Worm (Caenorhabditis elegans): ENCODE data around the gene lea-1.

Gene lea-1

ce11 chrV:9970119-9970518 lies 41.6 kb upstream of the lea-1 start (continued):
- TF ChIP-seq bed-3 (GFP tag; optimal IDR thresholded peaks at IDR 0.05) (peak; percentile 90), sptf-1 (tag; optimal IDR thresholded peaks at IDR 0.05) (peak; percentile 97)

- TF ChIP-seq elt-1 (tag; optimal IDR thresholded peaks at IDR 0.05; ENCODE audit: borderline replicate concordance, insufficient read depth) (no peak), ces-1 (GFP tag; optimal IDR thresholded peaks at IDR 0.05) (peak; percentile 40)
These were observed 37.5 kb upstream of the lea-1 start for ce11 chrV:9974264-9974663.

ce11 chrV:9976138-9976537 lies 35.6 kb upstream of the lea-1 start, which contains the start of gene unc-41:
TSS of gene unc-41 (minus strand) at chrV:9976238.
- TF ChIP-seq lin-13 (tag; optimal IDR thresholded peaks at IDR 0.05): no peak
- no peak for TF ChIP-seq hlh-1 (tag; optimal IDR thresholded peaks at IDR 0.05)
- TF ChIP-seq ces-1 (GFP tag; optimal IDR thresholded peaks at IDR 0.05): no peak
- no peak for TF ChIP-seq ceh-39 (tag; optimal IDR thresholded peaks at IDR 0.05)
- no peak for TF ChIP-seq sem-2 (GFP tag; optimal IDR thresholded peaks at IDR 0.05)
- no peak for TF ChIP-seq unc-120 (tag; optimal IDR thresholded peaks at IDR 0.05; ENCODE audit: poor library complexity, severe bottlenecking)
- no peak for TF ChIP-seq ceh-83 (GFP tag; optimal IDR thresholded peaks at IDR 0.05)
- TF ChIP-seq unc-62 (GFP tag; optimal IDR thresholded peaks at IDR 0.05): no peak
- no peak for TF ChIP-seq snpc-4 (tag; optimal IDR thresholded peaks at IDR 0.05)
- TF ChIP-seq nhr-2 (tag; optimal IDR thresholded peaks at IDR 0.05): no peak
- TF ChIP-seq ham-2 (GFP tag; optimal IDR thresholded peaks at IDR 0.05): no peak
- TF ChIP-seq blmp-1 (tag; optimal IDR thresholded peaks at IDR 0.05): no peak

ce11 chrV:9977211-9977610 lies 34.5 kb upstream of the lea-1 start:
- TF ChIP-seq blmp-1 (tag; optimal IDR thresholded peaks at IDR 0.05) (no peak), ces-1 (GFP tag; optimal IDR thresholded peaks at IDR 0.05) (peak; percentile 89)

- peak; percentile 46 for TF ChIP-seq ces-1 (GFP tag; optimal IDR thresholded peaks at IDR 0.05)
- no peak for TF ChIP-seq nhr-2 (tag; optimal IDR thresholded peaks at IDR 0.05)
- no peak for TF ChIP-seq unc-62 (GFP tag; optimal IDR thresholded peaks at IDR 0.05)
- TF ChIP-seq hlh-1 (tag; optimal IDR thresholded peaks at IDR 0.05): no peak
These were observed 33.3 kb upstream of the lea-1 start for ce11 chrV:9978425-9978824.

ce11 chrV:9980731-9981483 lies 30.8 kb upstream of the lea-1 start, which contains the start of the genes ruvb-1 and tofu-1:
TSS of gene ruvb-1 (minus strand) at chrV:9980802.
TSS of gene tofu-1 (plus strand) at chrV:9981147.
- TF ChIP-seq mep-1 (tag; optimal IDR thresholded peaks at IDR 0.05) (peak; percentile 34), sptf-1 (tag; optimal IDR thresholded peaks at IDR 0.05) (peak; percentile 50), ces-1 (GFP tag; optimal IDR thresholded peaks at IDR 0.05) (peak; percentile 28), ham-2 (GFP tag; optimal IDR thresholded peaks at IDR 0.05) (peak; percentile 19), lin-13 (tag; optimal IDR thresholded peaks at IDR 0.05) (peak; percentile 24), lsy-2 (tag; optimal IDR thresholded peaks at IDR 0.05) (peak; percentile 27), cnd-1 (tag; optimal IDR thresholded peaks at IDR 0.05) (peak; percentile 12), unc-120 (tag; optimal IDR thresholded peaks at IDR 0.05; ENCODE audit: poor library complexity, severe bottlenecking) (peak; percentile 28)

- TF ChIP-seq nhr-76 (tag; optimal IDR thresholded peaks at IDR 0.05) (no peak), cnd-1 (tag; optimal IDR thresholded peaks at IDR 0.05) (no peak), elt-1 (tag; optimal IDR thresholded peaks at IDR 0.05; ENCODE audit: borderline replicate concordance, insufficient read depth) (no peak), sem-2 (GFP tag; optimal IDR thresholded peaks at IDR 0.05) (no peak), blmp-1 (tag; optimal IDR thresholded peaks at IDR 0.05) (no peak), sptf-1 (tag; optimal IDR thresholded peaks at IDR 0.05) (no peak), tbx-8 (GFP tag; optimal IDR thresholded peaks at IDR 0.05) (no peak)
These were observed 29.2 kb upstream of the lea-1 start, which contains the start of gene C27H6.9 for ce11 chrV:9982568-9982967. TSS of gene C27H6.9 (plus strand) at chrV:9982868.

ce11 chrV:9983529-9983928 lies 28.2 kb upstream of the lea-1 start:
- TF ChIP-seq sem-2 (GFP tag; optimal IDR thresholded peaks at IDR 0.05) (no peak), ham-2 (GFP tag; optimal IDR thresholded peaks at IDR 0.05) (no peak), elt-3 (tag; optimal IDR thresholded peaks at IDR 0.05) (no peak), zip-8 (tag; optimal IDR thresholded peaks at IDR 0.05) (no peak), ceh-83 (GFP tag; optimal IDR thresholded peaks at IDR 0.05) (no peak), blmp-1 (tag; optimal IDR thresholded peaks at IDR 0.05) (no peak), unc-39 (tag; optimal IDR thresholded peaks at IDR 0.05) (no peak), ceh-39 (tag; optimal IDR thresholded peaks at IDR 0.05) (no peak), pha-4 (tag; optimal IDR thresholded peaks at IDR 0.05) (no peak)
